In the genomic region with DNA sequence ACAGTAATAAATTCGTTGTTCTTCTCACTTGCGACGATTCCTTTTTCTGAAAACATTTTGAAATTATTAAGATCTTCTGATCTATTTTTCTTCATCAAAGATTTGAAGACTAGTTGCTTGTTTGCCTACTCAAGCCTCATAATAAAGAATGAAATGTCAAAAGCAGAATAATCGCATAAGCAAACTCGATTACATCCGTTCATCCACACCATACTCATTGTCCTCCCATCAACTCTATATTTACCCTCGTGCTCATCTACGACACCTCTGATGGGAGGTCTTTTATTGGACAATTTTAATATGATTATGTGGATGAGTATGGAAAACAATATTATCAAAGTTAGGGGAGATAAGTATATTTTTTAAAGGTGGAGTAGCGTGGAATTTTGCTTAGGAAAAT, we compare ENCODE assay signal across 3 worm cellular contexts.
TF ChIP-seq lines count a peak whose summit lies in the region.

No protein-coding gene starts in this region.

TF ChIP-seq in whole organism, L4 larva, 104 proteins besides CTCF, POLR2A, EP300 and RAD21:
- no peak for TF ChIP-seq F44E2.7 (GFP tag; IDR thresholded peaks at IDR 0.05; lab: Robert Waterston, UW)
- no peak for TF ChIP-seq cey-2 (tag; optimal IDR thresholded peaks at IDR 0.05; lab: Kevin White, UChicago; ENCODE audit: borderline replicate concordance, insufficient read depth)
- TF ChIP-seq aha-1 (tag; lab: Kevin White, UChicago) = peak; percentile 13
- TF ChIP-seq mxl-3 (GFP tag; optimal IDR thresholded peaks at IDR 0.05; lab: Kevin White, UChicago) = no peak
- no peak for TF ChIP-seq spr-3 (GFP tag; optimal IDR thresholded peaks at IDR 0.05; lab: Kevin White, UChicago)

TF ChIP-seq in whole organism, late embryonic, 69 proteins besides CTCF, POLR2A, EP300 and RAD21:
- TF ChIP-seq unc-42 (tag; optimal IDR thresholded peaks at IDR 0.05; lab: Kevin White, UChicago) (peak; percentile 62), pha-2 (tag; optimal IDR thresholded peaks at IDR 0.05; lab: Kevin White, UChicago) (no peak)

TF ChIP-seq in whole organism, mixed stage, embryonic, 35 proteins besides CTCF, POLR2A, EP300 and RAD21:
- TF ChIP-seq tbx-8 (GFP tag; optimal IDR thresholded peaks at IDR 0.05; lab: Kevin White, UChicago) = no peak
- peak; percentile 73 for TF ChIP-seq ces-1 (GFP tag; optimal IDR thresholded peaks at IDR 0.05; lab: Kevin White, UChicago)
